Worm (Caenorhabditis elegans): ENCODE data around the gene F59B10.2.

F59B10.2 gene

ce11 chrII:10483860-10484259 is 25.8 kb downstream of the F59B10.2 start:
- TF ChIP-seq unc-62 (GFP tag; optimal IDR thresholded peaks at IDR 0.05) (no peak), sem-2 (GFP tag; optimal IDR thresholded peaks at IDR 0.05) (no peak), lin-32 (GFP tag; optimal IDR thresholded peaks at IDR 0.05) (no peak), ces-1 (GFP tag; optimal IDR thresholded peaks at IDR 0.05) (no peak), lin-13 (tag; optimal IDR thresholded peaks at IDR 0.05) (no peak), nhr-12 (tag; optimal IDR thresholded peaks at IDR 0.05) (no peak), lsy-2 (tag; optimal IDR thresholded peaks at IDR 0.05) (no peak), elt-3 (tag; optimal IDR thresholded peaks at IDR 0.05) (no peak), flh-1 (GFP tag; optimal IDR thresholded peaks at IDR 0.05) (no peak), tbx-8 (GFP tag; optimal IDR thresholded peaks at IDR 0.05) (no peak), mls-2 (tag; optimal IDR thresholded peaks at IDR 0.05) (no peak), nhr-28 (tag; optimal IDR thresholded peaks at IDR 0.05) (no peak), ceh-83 (GFP tag; optimal IDR thresholded peaks at IDR 0.05) (no peak), unc-120 (tag; optimal IDR thresholded peaks at IDR 0.05; ENCODE audit: poor library complexity, severe bottlenecking) (no peak), ceh-39 (tag; optimal IDR thresholded peaks at IDR 0.05) (no peak), mab-5 (tag; optimal IDR thresholded peaks at IDR 0.05) (no peak), blmp-1 (tag; optimal IDR thresholded peaks at IDR 0.05) (no peak), M03D4.4 (tag; optimal IDR thresholded peaks at IDR 0.05) (no peak)

- TF ChIP-seq unc-39 (tag; optimal IDR thresholded peaks at IDR 0.05) = no peak
- TF ChIP-seq blmp-1 (tag; optimal IDR thresholded peaks at IDR 0.05) = no peak
These were observed 26.7 kb downstream of the F59B10.2 start for ce11 chrII:10482899-10483298.

ce11 chrII:10481824-10482556 is 27.7 kb downstream of the F59B10.2 start, which contains the start of the genes clec-60 and ZK666.11:
Gene clec-60, minus strand, starts transcription at chrII:10481874.
Gene ZK666.11, plus strand, starts transcription at chrII:10482522.
- TF ChIP-seq elt-1 (tag; optimal IDR thresholded peaks at IDR 0.05; ENCODE audit: borderline replicate concordance, insufficient read depth) = no peak
- TF ChIP-seq snpc-4 (tag; optimal IDR thresholded peaks at IDR 0.05) = no peak

DNA sequence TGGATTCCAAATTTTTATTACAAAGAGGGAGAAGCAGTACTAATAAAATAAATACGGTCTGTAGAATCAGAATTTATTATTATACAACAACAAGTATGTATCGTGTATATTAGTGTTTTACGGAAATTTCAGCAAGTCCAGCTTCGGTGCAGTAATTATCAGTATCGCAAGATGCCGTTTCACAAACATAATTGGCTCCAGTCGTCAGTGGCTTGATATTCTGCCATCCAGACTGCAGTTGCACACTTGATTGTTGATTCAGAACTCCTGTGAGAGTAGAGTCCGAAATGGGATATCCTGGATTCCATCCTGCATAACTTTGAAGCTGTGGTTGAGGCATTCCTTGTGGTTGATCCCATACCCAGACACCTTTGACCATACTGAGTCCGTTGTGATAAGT is 29.6 kb downstream of the F59B10.2 start:
- TF ChIP-seq drap-1 (GFP tag; optimal IDR thresholded peaks at IDR 0.05) = no peak
- TF ChIP-seq hlh-1 (tag; optimal IDR thresholded peaks at IDR 0.05) = no peak
- TF ChIP-seq ceh-43 (GFP tag; optimal IDR thresholded peaks at IDR 0.05) = no peak
- TF ChIP-seq blmp-1 (tag; optimal IDR thresholded peaks at IDR 0.05) = no peak
- TF ChIP-seq pha-4 (tag; optimal IDR thresholded peaks at IDR 0.05) = no peak
- no peak for TF ChIP-seq tbx-8 (GFP tag; optimal IDR thresholded peaks at IDR 0.05)
- no peak for TF ChIP-seq cnd-1 (tag; optimal IDR thresholded peaks at IDR 0.05)
- TF ChIP-seq nhr-12 (tag; optimal IDR thresholded peaks at IDR 0.05) = no peak
- no peak for TF ChIP-seq unc-62 (GFP tag; optimal IDR thresholded peaks at IDR 0.05)
- TF ChIP-seq lin-32 (GFP tag; optimal IDR thresholded peaks at IDR 0.05) = no peak

- no peak for TF ChIP-seq ces-1 (GFP tag; optimal IDR thresholded peaks at IDR 0.05)
These were observed 30.3 kb downstream of the F59B10.2 start, which contains the start of gene clec-59 for ce11 chrII:10479348-10479747. Gene clec-59, minus strand, starts transcription at chrII:10479448.

ce11 chrII:10476959-10477358 is 32.7 kb downstream of the F59B10.2 start, which contains the start of gene ZK666.4:
Gene ZK666.4, plus strand, starts transcription at chrII:10477259.
- no peak for TF ChIP-seq lin-13 (tag; optimal IDR thresholded peaks at IDR 0.05)
- no peak for TF ChIP-seq unc-120 (tag; optimal IDR thresholded peaks at IDR 0.05; ENCODE audit: poor library complexity, severe bottlenecking)
- no peak for TF ChIP-seq nhr-28 (tag; optimal IDR thresholded peaks at IDR 0.05)
- TF ChIP-seq ces-1 (GFP tag; optimal IDR thresholded peaks at IDR 0.05) = no peak
- no peak for TF ChIP-seq pha-4 (tag; optimal IDR thresholded peaks at IDR 0.05)
- TF ChIP-seq lsy-2 (tag; optimal IDR thresholded peaks at IDR 0.05) = no peak
- TF ChIP-seq bed-3 (GFP tag; optimal IDR thresholded peaks at IDR 0.05) = no peak
- TF ChIP-seq tbx-8 (GFP tag; optimal IDR thresholded peaks at IDR 0.05) = no peak

DNA sequence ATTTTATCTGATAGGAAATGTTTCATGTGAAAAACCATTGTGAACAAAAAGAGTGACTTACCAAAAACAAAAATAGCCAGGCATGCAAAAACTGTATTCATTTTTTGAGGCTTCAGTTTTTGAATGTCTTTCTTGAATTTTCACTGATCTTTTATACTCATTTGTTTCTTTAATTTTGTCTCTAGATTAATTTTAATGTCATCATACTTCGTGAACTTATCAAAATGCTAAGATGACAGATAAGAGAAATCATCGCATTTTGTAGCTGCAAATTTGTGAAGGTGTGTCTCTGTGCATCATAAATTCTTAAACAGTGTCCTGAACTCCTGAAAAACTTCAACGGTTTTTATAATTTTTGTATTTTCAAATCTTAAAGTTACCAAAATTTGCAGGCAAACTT is 33.6 kb downstream of the F59B10.2 start, which contains the start of gene clec-58:
Gene clec-58, minus strand, starts transcription at position 101 of the 400 bp plus-strand sequence.
- TF ChIP-seq elt-3 (tag; optimal IDR thresholded peaks at IDR 0.05) (no peak), zip-8 (tag; optimal IDR thresholded peaks at IDR 0.05) (no peak), nhr-2 (tag; optimal IDR thresholded peaks at IDR 0.05) (no peak), unc-39 (tag; optimal IDR thresholded peaks at IDR 0.05) (no peak), blmp-1 (tag; optimal IDR thresholded peaks at IDR 0.05) (no peak), cnd-1 (tag; optimal IDR thresholded peaks at IDR 0.05) (no peak), elt-1 (tag; optimal IDR thresholded peaks at IDR 0.05; ENCODE audit: borderline replicate concordance, insufficient read depth) (no peak), nhr-28 (tag; optimal IDR thresholded peaks at IDR 0.05) (no peak), snpc-4 (tag; optimal IDR thresholded peaks at IDR 0.05) (no peak), ces-1 (GFP tag; optimal IDR thresholded peaks at IDR 0.05) (no peak)

Measured in whole organism, mixed stage, embryonic.